Fruit fly (Drosophila melanogaster): Measurements from ENCODE around the gene CG17211.

Gene CG17211

dm6 chr2L:12103231-12104210 lies 10.6 kb upstream of the CG17211 start, which contains the start of the genes Patsas and ThrRS (continued):
- no peak for TF ChIP-seq CG4707 (GFP tag; optimal IDR thresholded peaks at IDR 0.05)
- TF ChIP-seq nau (GFP tag; optimal IDR thresholded peaks at IDR 0.05), result no peak
- peak in 1 of 2 experiments; percentile 39 for TF ChIP-seq Dfd (GFP tag; optimal IDR thresholded peaks at IDR 0.05)
- TF ChIP-seq CG11456 (GFP tag; IDR thresholded peaks at IDR 0.05), result peak; percentile 76
- TF ChIP-seq bbx (GFP tag; IDR thresholded peaks at IDR 0.05; ENCODE audit: partially characterized antibody), result no peak
- TF ChIP-seq Dp (GFP tag; optimal IDR thresholded peaks at IDR 0.05), result peak; percentile 75
- peak; percentile 51 for TF ChIP-seq CG6854 (GFP tag; optimal IDR thresholded peaks at IDR 0.05)
- TF ChIP-seq slbo (GFP tag; IDR thresholded peaks at IDR 0.05), result peak; percentile 91
- peak; percentile 47 for TF ChIP-seq CG6683 (GFP tag; optimal IDR thresholded peaks at IDR 0.05)
- TF ChIP-seq Hand (GFP tag; optimal IDR thresholded peaks at IDR 0.05), result peak; percentile 71
- TF ChIP-seq dimm (GFP tag; IDR thresholded peaks at IDR 0.05), result peak; percentile 53
- TF ChIP-seq Rx (GFP tag; IDR thresholded peaks at IDR 0.05), result peak; percentile 67
- TF ChIP-seq Dip3 (GFP tag; optimal IDR thresholded peaks at IDR 0.05), result peak; percentile 68
- peak; percentile 70 for TF ChIP-seq CG9797 (GFP tag; optimal IDR thresholded peaks at IDR 0.05)
- peak; percentile 43 for TF ChIP-seq Jarid2 (GFP tag; optimal IDR thresholded peaks at IDR 0.05)
- peak; percentile 88 for TF ChIP-seq Ssrp (tag; optimal IDR thresholded peaks at IDR 0.05)
- TF ChIP-seq CG3281 (GFP tag; optimal IDR thresholded peaks at IDR 0.05), result peak; percentile 84
- 0 out of 3 replicates have a peak, but pooled peaks have one; percentile 51 for TF ChIP-seq CG11560 (tag; IDR thresholded peaks at IDR 0.05)
- TF ChIP-seq CG1024 (GFP tag; IDR thresholded peaks at IDR 0.05), result 0 out of 2 replicates have a peak, but pooled peaks have one; percentile 38
- no peak for TF ChIP-seq CG42726 (GFP tag; IDR thresholded peaks at IDR 0.05; ENCODE audit: partially characterized antibody)
- peak; percentile 38 for TF ChIP-seq BEAF-32 (GFP tag; optimal IDR thresholded peaks at IDR 0.05)
- peak; percentile 90 for TF ChIP-seq lmd (GFP tag; IDR thresholded peaks at IDR 0.05)
- no peak for TF ChIP-seq yki (optimal IDR thresholded peaks at IDR 0.05)
- TF ChIP-seq gfzf (GFP tag; optimal IDR thresholded peaks at IDR 0.05), result peak; percentile 79
- peak; percentile 75 for TF ChIP-seq Spps (tag; optimal IDR thresholded peaks at IDR 0.05)
- peak; percentile 80 for TF ChIP-seq CG10979 (tag; optimal IDR thresholded peaks at IDR 0.05)
- no peak for TF ChIP-seq btn (GFP tag; optimal IDR thresholded peaks at IDR 0.05)
- TF ChIP-seq CG15601 (tag; optimal IDR thresholded peaks at IDR 0.05), result peak; percentile 83
- peak; percentile 87 for TF ChIP-seq vvl (GFP tag; IDR thresholded peaks at IDR 0.05)
- TF ChIP-seq CG18764 (GFP tag; optimal IDR thresholded peaks at IDR 0.05), result peak; percentile 79
- TF ChIP-seq tio (GFP tag; optimal IDR thresholded peaks at IDR 0.05), result no peak
- no peak for TF ChIP-seq mld (GFP tag; IDR thresholded peaks at IDR 0.05; ENCODE audit: partially characterized antibody)
- peak; percentile 54; the same call in 2 of the 3 replicates for TF ChIP-seq gce (GFP tag; IDR thresholded peaks at IDR 0.05)
- peak; percentile 81 for TF ChIP-seq HLH3B (GFP tag; IDR thresholded peaks at IDR 0.05)
- TF ChIP-seq CG10565 (GFP tag; optimal IDR thresholded peaks at IDR 0.05), result peak; percentile 31
- TF ChIP-seq exex (tag; optimal IDR thresholded peaks at IDR 0.05), result no peak
- peak; percentile 82 for TF ChIP-seq CG30431 (GFP tag; optimal IDR thresholded peaks at IDR 0.05)
- peak; percentile 91 for TF ChIP-seq CG2678 (tag; optimal IDR thresholded peaks at IDR 0.05)
- no peak for TF ChIP-seq pros (GFP tag; optimal IDR thresholded peaks at IDR 0.05)
- TF ChIP-seq ab (GFP tag; optimal IDR thresholded peaks at IDR 0.05), result peak; percentile 60
- TF ChIP-seq CG17359 (tag; optimal IDR thresholded peaks at IDR 0.05), result peak; percentile 86
- TF ChIP-seq Stat92E (GFP tag; optimal IDR thresholded peaks at IDR 0.05), result no peak
- peak; percentile 90 for TF ChIP-seq Ptx1 (GFP tag; IDR thresholded peaks at IDR 0.05)
- peak; percentile 63 for TF ChIP-seq Elba2 (GFP tag; optimal IDR thresholded peaks at IDR 0.05)
- TF ChIP-seq Bgb (GFP tag; IDR thresholded peaks at IDR 0.05; ENCODE audit: partially characterized antibody), result no peak
- TF ChIP-seq cwo (GFP tag; optimal IDR thresholded peaks at IDR 0.05), result peak; percentile 69
- TF ChIP-seq CG14860 (GFP tag; IDR thresholded peaks at IDR 0.05; ENCODE audit: partially characterized antibody), result no peak

Data from whole organism, embryonic.